Worm (Caenorhabditis elegans) whole organism, L1 larva: ENCODE results near the gene K07E3.9.
A peak's percentile ranks its signal among the peaks of the same experiment; 100 is the strongest.

Experiments used
- nhr-28 ChIP-seq: fragments of 150-350 bp; optimal IDR thresholded peaks from 2 replicates; lab custom pipeline; 2014; ENCODE audit warnings: missing biosample characterization, missing genetic modification characterization
- pqm-1 ChIP-seq: sonication (generic microtip); optimal IDR thresholded peaks from 3 replicates; lab custom pipeline; 2017; ENCODE audit warnings: missing biosample characterization, missing genetic modification characterization
- unc-130 ChIP-seq: fragments of 150-350 bp; optimal IDR thresholded peaks from 2 replicates; lab custom pipeline; 2017; ENCODE audit warnings: missing biosample characterization, missing genetic modification characterization, inconsistent platforms

ce11 chrX:8083919-8084318, 24.1 kb upstream of the K07E3.9 start, which contains the start of gene K07E3.4:
- TF ChIP-seq unc-130 (tag; lab: Kevin White, UChicago), result peak; percentile 81
- TF ChIP-seq nhr-28 (tag; lab: Kevin White, UChicago), result no peak
- no peak for TF ChIP-seq pqm-1 (tag; lab: Kevin White, UChicago)
